Fruit fly (Drosophila melanogaster) whole organism: ENCODE measurements around the gene Prim1.

Source experiments
- CG8478 ChIP-seq: fragments of >200 bp; optimal IDR thresholded peaks from 2 replicates; lab custom pipeline; 2018; ENCODE audit warnings: inconsistent platforms
- Dll ChIP-seq: fragments of >200 bp; optimal IDR thresholded peaks from 2 replicates; lab custom pipeline; 2017
- EcR ChIP-seq, 2 experiments: fragments of >200 bp; optimal IDR thresholded peaks; 2 replicates each; lab custom pipeline; 2017; ENCODE audit warnings: missing biosample characterization in 2 of 2, missing genetic modification characterization in 2 of 2, missing genetic modification reagents in 2 of 2
- pan ChIP-seq: fragments of >200 bp; optimal IDR thresholded peaks from 2 replicates; lab custom pipeline; 2017
- psq ChIP-seq: fragments of >200 bp; optimal IDR thresholded peaks from 2 replicates; lab custom pipeline; 2017
- usp ChIP-seq: fragments of >200 bp; optimal IDR thresholded peaks from 2 replicates; lab custom pipeline; 2017; ENCODE audit warnings: missing biosample characterization, missing genetic modification characterization, mixed read lengths

- no peak for TF ChIP-seq Dll
- TF ChIP-seq CG8478, result no peak
- TF ChIP-seq EcR (GFP tag; optimal IDR thresholded peaks at IDR 0.05; lab: Kevin White, UChicago), result no peak
- no peak for TF ChIP-seq usp (GFP tag; lab: Kevin White, UChicago)
- TF ChIP-seq psq (lab: Kevin White, UChicago), result no peak
- no peak for TF ChIP-seq pan (lab: Kevin White, UChicago)
These were observed 3.7 kb upstream of the Prim1 start, which contains the start of gene Cpr66Cb for dm6 chr3L:8336372-8336771.
